Worm (Caenorhabditis elegans) whole organism, mixed stage, embryonic: ENCODE data around the gene eif-2Bdelta.

Experiments
- M03D4.4 ChIP-seq: sonication (generic microtip); optimal IDR thresholded peaks from 2 replicates; lab custom pipeline; 2017; ENCODE audit warnings: mild to moderate bottlenecking, missing genetic modification characterization, missing compliant biosample characterization
- bed-3 ChIP-seq: fragments of 200-800 bp; sonication (Bioruptor generic); optimal IDR thresholded peaks from 3 replicates; lab custom pipeline; 2018; ENCODE audit warnings: mild to moderate bottlenecking, missing genetic modification characterization, moderate library complexity, missing compliant biosample characterization
- blmp-1 ChIP-seq: fragments of 150-350 bp; optimal IDR thresholded peaks from 2 replicates; lab custom pipeline; 2014; ENCODE audit warnings: missing biosample characterization, missing genetic modification characterization
- ceh-39 ChIP-seq: fragments of 150-350 bp; optimal IDR thresholded peaks from 2 replicates; lab custom pipeline; 2014; ENCODE audit warnings: missing biosample characterization, missing genetic modification characterization
- ceh-43 ChIP-seq: fragments of 200-800 bp; sonication (Bioruptor generic); optimal IDR thresholded peaks from 2 replicates; lab custom pipeline; 2018; ENCODE audit warnings: mild to moderate bottlenecking, missing genetic modification characterization, moderate library complexity, missing compliant biosample characterization
- ceh-83 ChIP-seq: fragments of 200-800 bp; sonication (Bioruptor generic); optimal IDR thresholded peaks from 2 replicates; lab custom pipeline; 2018; ENCODE audit warnings: mild to moderate bottlenecking, missing genetic modification characterization, missing compliant biosample characterization
- ces-1 ChIP-seq: fragments of 150-350 bp; optimal IDR thresholded peaks from 2 replicates; lab custom pipeline; 2014; ENCODE audit warnings: missing biosample characterization, missing genetic modification reagents, missing genetic modification characterization
- cnd-1 ChIP-seq: fragments of 200-800 bp; sonication (Bioruptor generic); optimal IDR thresholded peaks from 2 replicates; lab custom pipeline; 2018; ENCODE audit warnings: mild to moderate bottlenecking, missing genetic modification characterization, missing compliant biosample characterization
- drap-1 ChIP-seq: fragments of 200-800 bp; sonication (Bioruptor generic); optimal IDR thresholded peaks from 3 replicates; lab custom pipeline; 2018; ENCODE audit warnings: mild to moderate bottlenecking, missing genetic modification characterization, missing compliant biosample characterization
- elt-1 ChIP-seq: sonication (generic microtip); optimal IDR thresholded peaks from 2 replicates; lab custom pipeline; 2017; ENCODE audit warnings: missing genetic modification characterization, mild to moderate bottlenecking, missing compliant biosample characterization, antibody characterized with exemption, moderate library complexity, borderline replicate concordance; ENCODE audit not compliant: insufficient read depth
- elt-3 ChIP-seq: fragments of 150-350 bp; optimal IDR thresholded peaks from 2 replicates; lab custom pipeline; 2014; ENCODE audit warnings: missing biosample characterization, missing genetic modification characterization
- flh-1 ChIP-seq: fragments of 200-800 bp; sonication (Bioruptor generic); optimal IDR thresholded peaks from 2 replicates; lab custom pipeline; 2018; ENCODE audit warnings: mild to moderate bottlenecking, missing genetic modification characterization, moderate library complexity, missing compliant biosample characterization
- ham-2 ChIP-seq: fragments of 200-800 bp; sonication (Bioruptor generic); optimal IDR thresholded peaks from 2 replicates; lab custom pipeline; 2018; ENCODE audit warnings: mild to moderate bottlenecking, missing genetic modification characterization, missing compliant biosample characterization
- hlh-1 ChIP-seq: fragments of 150-350 bp; optimal IDR thresholded peaks from 2 replicates; lab custom pipeline; 2014; ENCODE audit warnings: missing biosample characterization, missing genetic modification reagents, missing genetic modification characterization
- lin-13 ChIP-seq: fragments of 150-350 bp; optimal IDR thresholded peaks from 2 replicates; lab custom pipeline; 2014; ENCODE audit warnings: missing biosample characterization, missing genetic modification characterization
- lsy-2 ChIP-seq: fragments of 150-350 bp; optimal IDR thresholded peaks from 2 replicates; lab custom pipeline; 2014; ENCODE audit warnings: missing biosample characterization, missing genetic modification characterization
- mab-5 ChIP-seq: fragments of 150-350 bp; optimal IDR thresholded peaks from 2 replicates; lab custom pipeline; 2014; ENCODE audit warnings: missing biosample characterization, missing genetic modification characterization
- nhr-12 ChIP-seq: fragments of 150-350 bp; optimal IDR thresholded peaks from 2 replicates; lab custom pipeline; 2014; ENCODE audit warnings: missing biosample characterization, missing genetic modification characterization
- nhr-2 ChIP-seq: fragments of 150-350 bp; optimal IDR thresholded peaks from 2 replicates; lab custom pipeline; 2014; ENCODE audit warnings: missing biosample characterization, missing genetic modification characterization
- nhr-237 ChIP-seq: fragments of 150-350 bp; optimal IDR thresholded peaks from 2 replicates; lab custom pipeline; 2014; ENCODE audit warnings: missing biosample characterization, missing genetic modification characterization
- nhr-28 ChIP-seq: fragments of 150-350 bp; optimal IDR thresholded peaks from 2 replicates; lab custom pipeline; 2014; ENCODE audit warnings: missing biosample characterization, missing genetic modification characterization
- nhr-76 ChIP-seq: sonication (generic microtip); optimal IDR thresholded peaks from 2 replicates; lab custom pipeline; 2017; ENCODE audit warnings: missing biosample characterization, missing genetic modification characterization
- pha-4 ChIP-seq: fragments of 150-350 bp; optimal IDR thresholded peaks from 2 replicates; lab custom pipeline; 2018; ENCODE audit warnings: missing biosample characterization, missing genetic modification reagents, missing genetic modification characterization
- sem-2 ChIP-seq: fragments of 200-800 bp; sonication (Bioruptor generic); optimal IDR thresholded peaks from 2 replicates; lab custom pipeline; 2018; ENCODE audit warnings: mild to moderate bottlenecking, missing genetic modification characterization, missing compliant biosample characterization
- snpc-4 ChIP-seq: fragments of 150-350 bp; optimal IDR thresholded peaks from 2 replicates; lab custom pipeline; 2014; ENCODE audit warnings: missing biosample characterization, missing genetic modification characterization
- sptf-1 ChIP-seq: sonication (generic microtip); optimal IDR thresholded peaks from 2 replicates; lab custom pipeline; 2017; ENCODE audit warnings: mild to moderate bottlenecking, missing genetic modification characterization, moderate library complexity, missing compliant biosample characterization
- tbx-8 ChIP-seq: fragments of 200-800 bp; sonication (Bioruptor generic); optimal IDR thresholded peaks from 2 replicates; lab custom pipeline; 2018; ENCODE audit warnings: mild to moderate bottlenecking, missing genetic modification characterization, moderate library complexity, missing compliant biosample characterization
- unc-120 ChIP-seq: sonication (generic microtip); optimal IDR thresholded peaks from 2 replicates; lab custom pipeline; 2017; ENCODE audit warnings: missing genetic modification characterization, missing compliant biosample characterization; ENCODE audit not compliant: poor library complexity, severe bottlenecking
- unc-39 ChIP-seq: fragments of 150-350 bp; optimal IDR thresholded peaks from 2 replicates; lab custom pipeline; 2014; ENCODE audit warnings: missing biosample characterization, missing genetic modification characterization
- zip-8 ChIP-seq: fragments of 150-350 bp; optimal IDR thresholded peaks from 2 replicates; lab custom pipeline; 2014; ENCODE audit warnings: missing biosample characterization, missing genetic modification characterization

eif-2Bdelta gene

ce11 chrV:9483738-9484256 is 29.8 kb upstream of the eif-2Bdelta start, which contains the start of gene K06A4.2:
Gene K06A4.2 (plus strand): TSS chrV:9484206.
- TF ChIP-seq elt-3 (tag; lab: Kevin White, UChicago) (no peak), nhr-2 (tag; lab: Kevin White, UChicago) (no peak), tbx-8 (GFP tag; lab: Kevin White, UChicago) (no peak), nhr-12 (no peak), blmp-1 (tag; lab: Kevin White, UChicago) (no peak), unc-39 (tag; lab: Kevin White, UChicago) (no peak), sem-2 (GFP tag; lab: Kevin White, UChicago) (no peak), flh-1 (no peak), unc-120 (no peak), M03D4.4 (tag; lab: Kevin White, UChicago) (no peak), ceh-83 (no peak), ceh-43 (GFP tag; lab: Kevin White, UChicago) (no peak), nhr-76 (tag; lab: Kevin White, UChicago) (no peak), ham-2 (no peak), elt-1 (tag; lab: Kevin White, UChicago) (no peak), hlh-1 (no peak), cnd-1 (tag; lab: Kevin White, UChicago) (no peak), ces-1 (no peak)

ce11 chrV:9485508-9485907 is 28.1 kb upstream of the eif-2Bdelta start:
- TF ChIP-seq elt-3 (tag; lab: Kevin White, UChicago), result no peak
- TF ChIP-seq nhr-2 (tag; lab: Kevin White, UChicago), result no peak
- no peak for TF ChIP-seq drap-1 (GFP tag; lab: Kevin White, UChicago)
- no peak for TF ChIP-seq ceh-39
- TF ChIP-seq nhr-12, result no peak
- no peak for TF ChIP-seq lsy-2 (tag; lab: Kevin White, UChicago)
- no peak for TF ChIP-seq elt-1 (tag; lab: Kevin White, UChicago)
- no peak for TF ChIP-seq M03D4.4 (tag; lab: Kevin White, UChicago)
- TF ChIP-seq blmp-1 (tag; lab: Kevin White, UChicago), result no peak

ce11 chrV:9489411-9489810 is 24.2 kb upstream of the eif-2Bdelta start, which contains the start of gene K06A4.10:
Gene K06A4.10 (minus strand): TSS chrV:9489800.
- no peak for TF ChIP-seq M03D4.4 (tag; lab: Kevin White, UChicago)
- no peak for TF ChIP-seq ces-1
- TF ChIP-seq snpc-4 (tag; lab: Kevin White, UChicago), result no peak
- no peak for TF ChIP-seq bed-3 (GFP tag; lab: Kevin White, UChicago)
- no peak for TF ChIP-seq lin-13 (tag; lab: Kevin White, UChicago)

ce11 chrV:9491440-9492160 is 22.0 kb upstream of the eif-2Bdelta start, which contains the start of gene K06A4.7:
Gene K06A4.7 (minus strand): TSS chrV:9491490.
- no peak for TF ChIP-seq pha-4 (tag; lab: Kevin White, UChicago)
- TF ChIP-seq nhr-76 (tag; lab: Kevin White, UChicago), result no peak
- no peak for TF ChIP-seq nhr-237 (tag; lab: Kevin White, UChicago)
- TF ChIP-seq cnd-1 (tag; lab: Kevin White, UChicago), result no peak
- no peak for TF ChIP-seq sptf-1 (tag; lab: Kevin White, UChicago)
- no peak for TF ChIP-seq hlh-1
- no peak for TF ChIP-seq nhr-2 (tag; lab: Kevin White, UChicago)
- TF ChIP-seq nhr-28 (tag; lab: Kevin White, UChicago), result no peak
- no peak for TF ChIP-seq mab-5 (tag; lab: Kevin White, UChicago)
- TF ChIP-seq ceh-39, result no peak
- no peak for TF ChIP-seq zip-8 (tag; lab: Kevin White, UChicago)
- TF ChIP-seq drap-1 (GFP tag; lab: Kevin White, UChicago), result no peak
- TF ChIP-seq elt-1 (tag; lab: Kevin White, UChicago), result no peak
- no peak for TF ChIP-seq lsy-2 (tag; lab: Kevin White, UChicago)

ce11 chrV:9492460-9492859 is 21.2 kb upstream of the eif-2Bdelta start:
- TF ChIP-seq lin-13 (tag; lab: Kevin White, UChicago) (no peak), flh-1 (no peak), lsy-2 (tag; lab: Kevin White, UChicago) (no peak), sem-2 (GFP tag; lab: Kevin White, UChicago) (no peak), ces-1 (no peak)
